Worm (Caenorhabditis elegans) whole organism, L2 larva: Measurements from ENCODE around the gene nhr-277.
"Not testable (repeated sequence)": the region's sequence is repeated elsewhere in the genome, so short reads cannot be mapped to it uniquely, and the experiment has no call there.

Experiments
- C34F6.9 ChIP-seq: fragments of 150-350 bp; optimal IDR thresholded peaks from 2 replicates; lab custom pipeline; 2014; ENCODE audit warnings: missing biosample characterization, missing genetic modification characterization
- F13H6.1 ChIP-seq: sonication (generic microtip); optimal IDR thresholded peaks from 2 replicates; lab custom pipeline; 2016; ENCODE audit warnings: missing genetic modification characterization, missing compliant biosample characterization
- R02D3.7 ChIP-seq: fragments of 150-350 bp; optimal IDR thresholded peaks from 2 replicates; lab custom pipeline; 2014; ENCODE audit warnings: missing biosample characterization, missing genetic modification characterization
- Y55F3AM.14 ChIP-seq: fragments of 200-800 bp; sonication (Bioruptor generic); optimal IDR thresholded peaks from 2 replicates; lab custom pipeline; 2018; ENCODE audit warnings: mild to moderate bottlenecking, missing genetic modification characterization, missing compliant biosample characterization
- ZK546.5 ChIP-seq: sonication (generic microtip); optimal IDR thresholded peaks from 2 replicates; lab custom pipeline; 2017; ENCODE audit warnings: missing biosample characterization, missing genetic modification characterization
- aly-2 ChIP-seq: fragments of 150-350 bp; optimal IDR thresholded peaks from 2 replicates; lab custom pipeline; 2014; ENCODE audit warnings: missing biosample characterization, missing genetic modification characterization
- ama-1 ChIP-seq: fragments of 150-350 bp; optimal IDR thresholded peaks from 2 replicates; lab custom pipeline; 2018; ENCODE audit warnings: inconsistent platforms
- blmp-1 ChIP-seq: sonication (generic microtip); optimal IDR thresholded peaks from 2 replicates; lab custom pipeline; 2017; ENCODE audit warnings: missing genetic modification characterization, mild to moderate bottlenecking, missing compliant biosample characterization, antibody characterized with exemption, moderate library complexity; ENCODE audit not compliant: insufficient read depth
- ceh-16 ChIP-seq: fragments of 150-350 bp; optimal IDR thresholded peaks from 2 replicates; lab custom pipeline; 2014; ENCODE audit warnings: missing biosample characterization, missing genetic modification characterization
- ceh-82 ChIP-seq: fragments of 150-350 bp; optimal IDR thresholded peaks from 2 replicates; lab custom pipeline; 2014; ENCODE audit warnings: missing biosample characterization, missing genetic modification characterization
- crh-2 ChIP-seq: sonication (generic microtip); optimal IDR thresholded peaks from 2 replicates; lab custom pipeline; 2017; ENCODE audit warnings: missing biosample characterization, missing genetic modification characterization
- dmd-4 ChIP-seq: sonication (generic microtip); optimal IDR thresholded peaks from 2 replicates; lab custom pipeline; 2017; ENCODE audit warnings: missing biosample characterization, missing genetic modification characterization
- egl-27 ChIP-seq: sonication (generic microtip); optimal IDR thresholded peaks from 3 replicates; lab custom pipeline; 2017; ENCODE audit warnings: missing biosample characterization, missing genetic modification reagents, missing genetic modification characterization
- elt-1 ChIP-seq: fragments of 150-350 bp; optimal IDR thresholded peaks from 2 replicates; lab custom pipeline; 2014; ENCODE audit warnings: missing biosample characterization, missing genetic modification characterization
- elt-3 ChIP-seq: sonication (generic microtip); optimal IDR thresholded peaks from 2 replicates; lab custom pipeline; 2017; ENCODE audit warnings: missing biosample characterization, missing genetic modification characterization
- fos-1 ChIP-seq: fragments of 150-350 bp; optimal IDR thresholded peaks from 2 replicates; lab custom pipeline; 2014; ENCODE audit warnings: missing biosample characterization, missing genetic modification characterization
- gmeb-1 ChIP-seq: fragments of 150-350 bp; optimal IDR thresholded peaks from 2 replicates; lab custom pipeline; 2014; ENCODE audit warnings: missing biosample characterization, missing genetic modification characterization
- lin-11 ChIP-seq: fragments of 150-350 bp; sonication (generic microtip); optimal IDR thresholded peaks from 2 replicates; lab custom pipeline; 2014; ENCODE audit warnings: missing biosample characterization, missing genetic modification characterization, inconsistent platforms, mixed read lengths
- lin-13 ChIP-seq: fragments of 150-350 bp; optimal IDR thresholded peaks from 2 replicates; lab custom pipeline; 2014; ENCODE audit warnings: missing biosample characterization, missing genetic modification reagents, missing genetic modification characterization
- lsy-2 ChIP-seq, 2 experiments: fragments of 150-350 bp in 1 of 2; sonication (generic microtip) in 1 of 2; optimal IDR thresholded peaks; 2 replicates each; lab custom pipeline; 2014 to 2017; ENCODE audit warnings: missing biosample characterization in 2 of 2, missing genetic modification characterization in 2 of 2
- mab-5 ChIP-seq: fragments of 150-350 bp; optimal IDR thresholded peaks from 2 replicates; lab custom pipeline; 2014; ENCODE audit warnings: missing biosample characterization, missing genetic modification characterization
- mbf-1 ChIP-seq: sonication (generic microtip); optimal IDR thresholded peaks from 2 replicates; lab custom pipeline; 2017; ENCODE audit warnings: missing biosample characterization, missing genetic modification characterization
- mdl-1 ChIP-seq, 2 experiments: fragments of 150-350 bp in 1 of 2; sonication (generic microtip) in 1 of 2; optimal IDR thresholded peaks; 2 replicates each; lab custom pipeline; 2017; ENCODE audit warnings: missing biosample characterization in 2 of 2, missing genetic modification characterization in 2 of 2
- nhr-10 ChIP-seq: sonication (generic microtip); optimal IDR thresholded peaks from 2 replicates; lab custom pipeline; 2017; ENCODE audit warnings: missing biosample characterization, missing genetic modification characterization
- nhr-11 ChIP-seq: fragments of 150-350 bp; optimal IDR thresholded peaks from 2 replicates; lab custom pipeline; 2014; ENCODE audit warnings: missing biosample characterization, missing genetic modification characterization
- nhr-129 ChIP-seq: fragments of 150-350 bp; optimal IDR thresholded peaks from 2 replicates; lab custom pipeline; 2014; ENCODE audit warnings: missing biosample characterization, missing genetic modification characterization
- nhr-21 ChIP-seq: fragments of 150-350 bp; optimal IDR thresholded peaks from 2 replicates; lab custom pipeline; 2014; ENCODE audit warnings: missing biosample characterization, missing genetic modification characterization
- nhr-23 ChIP-seq: fragments of 150-350 bp; optimal IDR thresholded peaks from 2 replicates; lab custom pipeline; 2014; ENCODE audit warnings: missing biosample characterization, missing genetic modification reagents, missing genetic modification characterization
- nhr-237 ChIP-seq: fragments of 150-350 bp; optimal IDR thresholded peaks from 2 replicates; lab custom pipeline; 2014; ENCODE audit warnings: missing biosample characterization, missing genetic modification characterization
- nhr-25 ChIP-seq: fragments of 150-350 bp; sonication (generic microtip); optimal IDR thresholded peaks from 3 replicates; lab custom pipeline; 2014; ENCODE audit warnings: missing biosample characterization, missing genetic modification characterization
- nhr-6 ChIP-seq: fragments of 150-350 bp; optimal IDR thresholded peaks from 2 replicates; lab custom pipeline; 2014; ENCODE audit warnings: missing biosample characterization, missing genetic modification characterization
- nhr-77 ChIP-seq: fragments of 150-350 bp; optimal IDR thresholded peaks from 2 replicates; lab custom pipeline; 2014; ENCODE audit warnings: missing biosample characterization, missing genetic modification characterization
- peb-1 ChIP-seq: fragments of 150-350 bp; optimal IDR thresholded peaks from 2 replicates; lab custom pipeline; 2014; ENCODE audit warnings: missing biosample characterization, missing genetic modification characterization
- sem-4 ChIP-seq: fragments of 150-350 bp; optimal IDR thresholded peaks from 2 replicates; lab custom pipeline; 2014; ENCODE audit warnings: missing biosample characterization, missing genetic modification reagents, missing genetic modification characterization
- skn-1 ChIP-seq: sonication (generic microtip); optimal IDR thresholded peaks from 2 replicates; lab custom pipeline; 2017; ENCODE audit warnings: missing biosample characterization, missing genetic modification characterization
- sma-3 ChIP-seq: sonication (generic microtip); optimal IDR thresholded peaks from 2 replicates; lab custom pipeline; 2016; ENCODE audit warnings: missing genetic modification reagents, missing genetic modification characterization, missing compliant biosample characterization
- snpc-4 ChIP-seq: fragments of 150-350 bp; optimal IDR thresholded peaks from 2 replicates; lab custom pipeline; 2014; ENCODE audit warnings: missing biosample characterization, missing genetic modification characterization
- unc-39 ChIP-seq: fragments of 150-350 bp; optimal IDR thresholded peaks from 2 replicates; lab custom pipeline; 2014; ENCODE audit warnings: missing biosample characterization, missing genetic modification characterization
- unc-55 ChIP-seq: fragments of 150-350 bp; sonication (generic microtip); optimal IDR thresholded peaks from 3 replicates; lab custom pipeline; 2014; ENCODE audit warnings: missing biosample characterization, missing genetic modification reagents, missing genetic modification characterization
- zag-1 ChIP-seq: fragments of 150-350 bp; optimal IDR thresholded peaks from 2 replicates; lab custom pipeline; 2014; ENCODE audit warnings: missing biosample characterization, missing genetic modification characterization
- ztf-11 ChIP-seq: sonication (generic microtip); optimal IDR thresholded peaks from 2 replicates; lab custom pipeline; 2017; ENCODE audit warnings: missing biosample characterization, missing genetic modification characterization

The nhr-277 gene

DNA sequence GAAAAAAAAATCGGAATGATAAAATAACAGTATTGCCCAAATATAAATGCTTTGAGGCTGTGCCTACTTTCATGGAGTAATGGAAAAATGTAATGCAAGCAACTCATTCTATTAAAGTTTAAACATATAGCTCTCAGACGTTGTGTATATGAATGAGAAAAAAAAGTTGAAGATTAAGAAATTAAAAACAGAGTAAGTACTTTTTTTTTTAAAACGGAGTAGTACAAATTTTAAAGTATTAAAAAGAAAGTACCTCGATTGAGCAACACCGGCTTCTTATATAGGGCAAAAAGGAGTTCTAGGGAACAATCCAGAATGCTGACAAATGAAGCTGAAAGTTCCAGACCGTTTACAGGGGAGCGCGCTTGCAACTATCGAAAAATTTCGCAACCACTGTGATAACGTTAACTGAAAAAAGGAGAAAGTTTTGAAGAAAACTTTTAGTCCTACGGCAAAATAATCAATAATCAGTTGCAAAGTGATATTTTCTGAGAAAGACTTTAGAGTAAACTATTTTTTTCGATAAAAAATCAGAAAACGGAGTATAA, 31.6 kb upstream of the nhr-277 start (continued):
- TF ChIP-seq egl-27: no peak
- TF ChIP-seq skn-1 (tag; lab: Kevin White, UChicago): peak; percentile 94
- no peak for TF ChIP-seq sem-4 (tag; lab: Kevin White, UChicago)

DNA sequence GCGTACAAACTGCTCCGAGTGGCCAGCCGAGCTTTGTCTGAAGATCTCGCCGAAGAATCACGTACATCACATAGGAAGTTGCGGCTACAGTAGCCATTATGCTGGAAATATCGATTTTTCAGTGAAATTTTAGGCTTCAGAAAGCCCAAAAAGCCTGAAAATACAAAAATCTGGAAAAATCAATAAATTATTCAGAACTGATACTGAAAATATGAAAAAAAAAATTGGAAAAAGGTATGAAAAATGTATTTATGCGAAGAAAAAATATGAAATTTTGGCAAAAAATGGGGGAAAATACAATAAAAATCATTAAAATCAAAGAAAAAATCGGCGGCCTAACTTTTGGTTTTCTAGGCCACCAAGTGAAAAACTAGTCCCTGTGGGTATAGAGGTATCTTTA, 29.9 kb upstream of the nhr-277 start, which contains the start of gene Y94H6A.12:
TSS of gene Y94H6A.12 (minus strand) at position 101 of the 400 bp plus-strand sequence.
- no peak for TF ChIP-seq egl-27
- TF ChIP-seq nhr-77 (tag; lab: Kevin White, UChicago): no peak
- no peak for TF ChIP-seq mab-5 (tag; lab: Kevin White, UChicago)
- no peak for TF ChIP-seq mdl-1 (tag; optimal IDR thresholded peaks at IDR 0.05; lab: Kevin White, UChicago)
- no peak for TF ChIP-seq nhr-23 (tag; lab: Kevin White, UChicago)
- TF ChIP-seq R02D3.7 (tag; lab: Kevin White, UChicago): no peak
- TF ChIP-seq elt-3 (tag; lab: Kevin White, UChicago): no peak
- TF ChIP-seq Y55F3AM.14 (GFP tag; lab: Kevin White, UChicago): no peak
- TF ChIP-seq unc-55 (GFP tag; lab: Kevin White, UChicago): no peak
- TF ChIP-seq gmeb-1: no peak

DNA sequence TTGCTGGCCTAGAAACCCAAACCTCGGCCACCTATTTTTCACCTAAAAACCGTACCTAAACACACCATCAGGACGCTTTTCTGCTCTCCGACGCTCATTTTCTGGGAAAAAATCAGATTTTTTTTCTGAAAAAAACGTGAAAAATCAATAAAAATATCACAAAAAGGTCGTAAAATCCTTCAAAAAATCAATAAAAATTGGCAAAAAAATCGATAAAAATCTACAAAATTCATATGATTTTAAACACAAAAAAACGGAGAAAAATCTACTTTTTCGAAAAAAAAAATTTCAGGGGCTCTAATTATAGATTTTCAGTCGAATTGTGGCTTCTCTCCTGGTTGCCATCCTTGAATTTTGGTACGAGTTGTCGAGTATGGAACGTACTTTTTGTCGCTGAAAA, 26.3 kb upstream of the nhr-277 start, which contains the start of gene Y94H6A.7:
TSS of gene Y94H6A.7 (minus strand) at position 101 of the 400 bp plus-strand sequence.
- not testable (repeated sequence) for TF ChIP-seq Y55F3AM.14 (GFP tag; lab: Kevin White, UChicago); aly-2 (tag; lab: Kevin White, UChicago); nhr-237 (tag; lab: Kevin White, UChicago)

DNA sequence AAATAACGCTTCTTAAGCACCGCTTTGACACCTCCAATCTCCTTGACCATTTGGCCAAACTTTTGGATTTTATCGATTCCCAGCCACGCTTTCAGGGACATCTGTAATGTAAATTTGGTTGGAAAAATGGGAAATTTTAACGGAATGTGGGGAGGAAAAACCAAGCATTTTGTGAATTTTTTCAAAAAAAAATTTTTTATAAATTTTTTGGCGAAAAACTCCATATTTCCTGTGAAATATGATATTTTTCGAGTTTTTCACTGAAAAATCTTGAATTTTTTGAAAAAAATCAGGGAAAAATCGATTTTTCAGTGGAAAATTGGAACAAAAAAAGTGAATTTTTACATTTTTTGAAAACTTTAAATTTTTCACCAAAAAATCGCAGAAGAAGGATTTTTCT, 23.1 kb upstream of the nhr-277 start, which contains the start of gene ndua-12:
TSS of gene ndua-12 (minus strand) at position 101 of the 400 bp plus-strand sequence.
- TF ChIP-seq crh-2; sem-4 (tag; lab: Kevin White, UChicago); nhr-11: not testable (repeated sequence)

DNA sequence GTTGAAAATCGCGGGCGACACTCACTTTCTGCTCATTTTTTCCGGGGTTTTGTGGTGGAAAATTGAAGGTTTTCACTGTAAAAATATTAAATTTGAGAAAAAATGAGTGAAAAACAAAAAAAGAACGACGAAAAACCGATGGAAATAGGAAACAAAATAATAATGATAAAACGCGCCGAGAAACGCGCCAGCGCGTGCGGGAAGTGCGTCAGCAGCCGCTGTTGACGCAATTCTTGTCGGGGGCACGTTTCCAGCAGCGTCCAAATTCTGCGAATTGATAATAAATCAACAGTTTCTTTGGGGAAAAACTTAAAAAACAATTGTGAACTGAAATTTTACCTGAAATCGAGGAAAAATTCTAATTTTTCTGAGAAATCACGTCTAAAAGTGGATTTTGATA, 17.0 kb upstream of the nhr-277 start, which contains the start of gene ubxn-2:
TSS of gene ubxn-2 (minus strand) at position 36 of the 400 bp plus-strand sequence.
- no peak for TF ChIP-seq blmp-1 (tag; lab: Kevin White, UChicago)
- peak; percentile 33 for TF ChIP-seq mab-5 (tag; lab: Kevin White, UChicago)
- peak; percentile 87 for TF ChIP-seq gmeb-1
- TF ChIP-seq F13H6.1 (tag; lab: Kevin White, UChicago): peak; percentile 78
- TF ChIP-seq lin-13 (GFP tag; lab: Kevin White, UChicago): peak; percentile 88
- TF ChIP-seq nhr-21: peak; percentile 44
- TF ChIP-seq sem-4 (tag; lab: Kevin White, UChicago): peak; percentile 44
- TF ChIP-seq zag-1 (tag; lab: Kevin White, UChicago): peak; percentile 9
- TF ChIP-seq ztf-11 (tag; lab: Kevin White, UChicago): no peak
- peak; percentile 85 for TF ChIP-seq unc-55 (GFP tag; lab: Kevin White, UChicago)
- peak; percentile 12 for TF ChIP-seq snpc-4
- TF ChIP-seq dmd-4: no peak
- TF ChIP-seq C34F6.9 (tag; lab: Kevin White, UChicago): peak; percentile 79
- TF ChIP-seq ZK546.5: no peak
- peak; percentile 74 for TF ChIP-seq nhr-25
- peak; percentile 82 to 90 for TF ChIP-seq lsy-2 (tag; optimal IDR thresholded peaks at IDR 0.05; lab: Kevin White, UChicago)
- peak in 1 of 2 experiments; percentile 25 for TF ChIP-seq mdl-1 (tag; optimal IDR thresholded peaks at IDR 0.05; lab: Kevin White, UChicago)
- TF ChIP-seq nhr-6: no peak
- peak; percentile 22 for TF ChIP-seq ceh-16
- TF ChIP-seq nhr-237 (tag; lab: Kevin White, UChicago): no peak
- peak; percentile 59 for TF ChIP-seq crh-2
- TF ChIP-seq sma-3: peak; percentile 75
- no peak for TF ChIP-seq nhr-23 (tag; lab: Kevin White, UChicago)
- no peak for TF ChIP-seq mbf-1
- peak; percentile 5 for TF ChIP-seq nhr-10 (tag; lab: Kevin White, UChicago)
- TF ChIP-seq lin-11 (tag; lab: Kevin White, UChicago): peak; percentile 61
- no peak for TF ChIP-seq peb-1 (tag; lab: Kevin White, UChicago)
- no peak for TF ChIP-seq elt-1 (tag; lab: Kevin White, UChicago)
- no peak for TF ChIP-seq ama-1
- TF ChIP-seq Y55F3AM.14 (GFP tag; lab: Kevin White, UChicago): no peak
- peak; percentile 46 for TF ChIP-seq nhr-129 (tag; lab: Kevin White, UChicago)
- peak; percentile 31 for TF ChIP-seq fos-1 (tag; lab: Kevin White, UChicago)
- TF ChIP-seq unc-39: no peak
- peak; percentile 10 for TF ChIP-seq ceh-82 (tag; lab: Kevin White, UChicago)
- TF ChIP-seq, all 48 proteins: peak for 21
